Fruit fly (Drosophila melanogaster): Measurements from ENCODE around the gene CG42238.

DNA sequence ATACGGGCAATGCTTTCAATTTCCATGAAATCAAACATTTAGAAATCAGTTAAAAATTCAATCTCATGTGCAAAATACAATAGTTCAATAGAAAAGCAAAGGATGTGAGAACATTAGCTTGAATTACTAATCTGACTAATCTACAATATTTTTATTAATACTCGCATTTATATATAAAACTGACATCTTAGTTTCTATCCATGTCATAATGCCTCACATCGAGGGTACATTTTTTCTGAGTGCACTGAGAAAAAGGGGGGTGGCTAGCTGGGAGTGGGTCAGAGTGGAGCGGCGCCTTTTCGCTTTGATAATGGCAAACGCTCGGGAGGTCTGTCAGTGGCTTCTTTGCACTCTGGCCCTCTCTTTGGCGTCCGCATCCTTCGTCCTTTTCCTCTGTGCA lies 100.6 kb downstream of the CG42238 start:
- TF ChIP-seq psq (GFP tag; optimal IDR thresholded peaks at IDR 0.05), result no peak
- TF ChIP-seq foxo (GFP tag; optimal IDR thresholded peaks at IDR 0.05), result no peak
- TF ChIP-seq h (GFP tag; optimal IDR thresholded peaks at IDR 0.05), result no peak
